Worm (Caenorhabditis elegans) whole organism, L1 larva: ENCODE results near the gene unc-31.

ENCODE experiments used
- ama-1 ChIP-seq: fragments of 150-350 bp; optimal IDR thresholded peaks from 2 replicates; lab custom pipeline; 2014
- egl-27 ChIP-seq, 2 experiments: fragments of 150-350 bp in 1 of 2; sonication (generic microtip); optimal IDR thresholded peaks; 3 replicates each; lab custom pipeline; 2017 to 2018; ENCODE audit warnings: missing biosample characterization in 2 of 2, missing genetic modification characterization in 2 of 2, missing genetic modification reagents in 2 of 2
- grh-1 ChIP-seq: fragments of 200-800 bp; sonication (Bioruptor generic); IDR thresholded peaks from 2 replicates; pipeline ENCODE4 v1.3.6; 2022; ENCODE audit warnings: missing genetic modification reagents, missing genetic modification characterization, missing compliant biosample characterization
- lin-13 ChIP-seq: fragments of 150-350 bp; optimal IDR thresholded peaks from 2 replicates; lab custom pipeline; 2014; ENCODE audit warnings: missing biosample characterization, missing genetic modification reagents, missing genetic modification characterization
- sptf-1 ChIP-seq: fragments of 150-350 bp; optimal IDR thresholded peaks from 2 replicates; lab custom pipeline; 2014; ENCODE audit warnings: missing biosample characterization, missing genetic modification characterization
- sup-37 ChIP-seq: fragments of 200-800 bp; sonication (Bioruptor generic); optimal IDR thresholded peaks from 2 replicates; lab custom pipeline; 2018; ENCODE audit warnings: mild to moderate bottlenecking, missing genetic modification characterization, missing compliant biosample characterization
- xbp-1 ChIP-seq: sonication (generic microtip); optimal IDR thresholded peaks from 2 replicates; lab custom pipeline; 2016; ENCODE audit warnings: missing genetic modification characterization, missing compliant biosample characterization

ce11 chrIV:12825304-12825703 is 51.6 kb downstream of the unc-31 start, which contains the start of gene M02B1.4:
- TF ChIP-seq egl-27 (tag; optimal IDR thresholded peaks at IDR 0.05; lab: Kevin White, UChicago) (no peak), ama-1 (lab: Kevin White, UChicago) (no peak), sptf-1 (tag; lab: Kevin White, UChicago) (no peak), sup-37 (GFP tag; lab: Kevin White, UChicago) (no peak), grh-1 (GFP tag; lab: Robert Waterston, UW) (no peak), lin-13 (GFP tag; lab: Kevin White, UChicago) (no peak), xbp-1 (no peak)
